Fruit fly (Drosophila melanogaster): ENCODE data around the gene CG3764.
A peak's percentile ranks its signal among the peaks of the same experiment; 100 is the strongest.

dm6 chr3L:16978406-16978805 lies 34.0 kb downstream of the CG3764 start:
- no peak for TF ChIP-seq CG7045 (GFP tag; optimal IDR thresholded peaks at IDR 0.05)
- peak; percentile 27 for TF ChIP-seq tj (GFP tag; optimal IDR thresholded peaks at IDR 0.05)
